Fruit fly (Drosophila melanogaster): ENCODE measurements around the gene hoip.

hoip gene

DNA sequence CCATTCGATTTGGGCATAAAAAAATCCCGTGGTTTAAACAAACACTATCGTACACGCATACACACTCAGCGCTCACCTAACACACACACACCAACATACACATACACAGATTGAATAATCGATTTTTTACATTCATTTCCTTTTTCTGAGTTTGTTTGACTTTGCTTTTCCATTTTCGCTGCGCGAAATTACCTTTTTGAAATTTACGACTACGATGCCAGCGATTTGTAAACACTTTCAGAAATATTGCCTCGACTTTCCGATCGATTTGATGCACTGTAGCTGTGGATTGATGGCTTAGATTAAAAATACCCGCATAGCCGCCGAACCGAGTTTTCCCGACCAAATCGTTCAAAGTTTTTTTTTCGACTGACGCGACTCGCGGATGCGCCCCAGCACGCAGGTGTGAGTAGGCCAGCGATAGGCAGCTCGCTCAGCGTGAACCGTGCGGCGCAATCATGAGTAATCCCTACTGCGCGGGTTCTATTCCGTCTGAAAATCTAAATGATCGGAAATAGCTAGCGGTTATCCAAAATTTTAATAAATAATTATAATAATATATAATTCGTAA lies 583 bp upstream of the hoip start, which contains the start of gene Pka-C1 (continued):
- TF ChIP-seq hb (GFP tag; IDR thresholded peaks at IDR 0.05; ENCODE audit: partially characterized antibody) (0 out of 3 replicates have a peak, but pooled peaks have one; percentile 33), kah (GFP tag; optimal IDR thresholded peaks at IDR 0.05) (no peak), CG17912 (GFP tag; optimal IDR thresholded peaks at IDR 0.05) (no peak), aop (GFP tag; IDR thresholded peaks at IDR 0.05) (0 out of 2 replicates have a peak, but pooled peaks have one; percentile 41), ranshi (GFP tag; IDR thresholded peaks at IDR 0.05) (peak; percentile 57; the same call in 1 of the 2 replicates), CG12299 (tag; optimal IDR thresholded peaks at IDR 0.05) (no peak), CG6654 (GFP tag; optimal IDR thresholded peaks at IDR 0.05) (no peak), ara (GFP tag; IDR thresholded peaks at IDR 0.05) (no peak), da (GFP tag; optimal IDR thresholded peaks at IDR 0.05) (no peak), B-H2 (GFP tag; optimal IDR thresholded peaks at IDR 0.05) (peak; percentile 1), CG9797 (GFP tag; optimal IDR thresholded peaks at IDR 0.05) (peak; percentile 74), E2f1 (GFP tag; IDR thresholded peaks at IDR 0.05) (no peak), Opbp (GFP tag; IDR thresholded peaks at IDR 0.05; ENCODE audit: partially characterized antibody) (peak; percentile 72), Drgx (GFP tag; IDR thresholded peaks at IDR 0.05) (0 out of 2 replicates have a peak, but pooled peaks have one; percentile 18), gsb (GFP tag; IDR thresholded peaks at IDR 0.05) (no peak), HLH3B (GFP tag; IDR thresholded peaks at IDR 0.05) (no peak), gro (GFP tag; optimal IDR thresholded peaks at IDR 0.05) (no peak), pan (optimal IDR thresholded peaks at IDR 0.05) (no peak), pan (GFP tag; optimal IDR thresholded peaks at IDR 0.05 in 1 of 2, IDR thresholded peaks at IDR 0.05 in 1 of 2) (peak in 1 of 2 experiments; percentile 51), CG9215 (GFP tag; IDR thresholded peaks at IDR 0.05) (peak; percentile 41; the same call in 1 of the 2 replicates), CG2202 (tag; optimal IDR thresholded peaks at IDR 0.05) (peak; percentile 7), z (GFP tag; IDR thresholded peaks at IDR 0.05) (no peak), caup (GFP tag; optimal IDR thresholded peaks at IDR 0.05; ENCODE audit: severe bottlenecking) (peak; percentile 29), Antp (GFP tag; optimal IDR thresholded peaks at IDR 0.05) (no peak), Dp (GFP tag; optimal IDR thresholded peaks at IDR 0.05) (peak; percentile 55), chif (GFP tag; optimal IDR thresholded peaks at IDR 0.05) (no peak), Gsc (GFP tag; IDR thresholded peaks at IDR 0.05) (no peak), Optix (GFP tag; IDR thresholded peaks at IDR 0.05) (peak; percentile 18; the same call in 1 of the 3 replicates), phol (tag; optimal IDR thresholded peaks at IDR 0.05) (peak; percentile 52), stwl (tag; optimal IDR thresholded peaks at IDR 0.05) (no peak), CG18599 (GFP tag; optimal IDR thresholded peaks at IDR 0.05) (peak; percentile 47), salm (tag; optimal IDR thresholded peaks at IDR 0.05) (no peak), CG6765 (GFP tag; optimal IDR thresholded peaks at IDR 0.05) (peak; percentile 36), sens (GFP tag) (peak; percentile 75), Gug (GFP tag; IDR thresholded peaks at IDR 0.05) (no peak; the same call in 3 of the 4 replicates), exex (tag; optimal IDR thresholded peaks at IDR 0.05) (peak; percentile 24), C15 (GFP tag; IDR thresholded peaks at IDR 0.05) (0 out of 3 replicates have a peak, but pooled peaks have one; percentile 14), CG1233 (GFP tag; optimal IDR thresholded peaks at IDR 0.05) (no peak), CG17802 (tag; optimal IDR thresholded peaks at IDR 0.05) (no peak), CG4282 (GFP tag; optimal IDR thresholded peaks at IDR 0.05) (peak; percentile 64), Xbp1 (GFP tag; optimal IDR thresholded peaks at IDR 0.05) (no peak), tx (GFP tag; optimal IDR thresholded peaks at IDR 0.05) (no peak), bsh (GFP tag; optimal IDR thresholded peaks at IDR 0.05) (peak in 1 of 2 experiments; percentile 16), Scr (GFP tag; IDR thresholded peaks at IDR 0.05; ENCODE audit: partially characterized antibody) (no peak), PHDP (tag; optimal IDR thresholded peaks at IDR 0.05) (no peak), GATAe (GFP tag; conservative IDR thresholded peaks at IDR 0.05) (peak; percentile 15; the same call in 1 of the 2 replicates), CG9876 (GFP tag; optimal IDR thresholded peaks at IDR 0.05) (no peak), run (tag; optimal IDR thresholded peaks at IDR 0.05) (no peak), btn (GFP tag; optimal IDR thresholded peaks at IDR 0.05) (no peak), CG4854 (GFP tag; optimal IDR thresholded peaks at IDR 0.05) (no peak)

All from whole organism, embryonic.